Worm (Caenorhabditis elegans) whole organism, early embryonic: Measurements from ENCODE around the gene klf-3.

Source experiments
- B0310.2 ChIP-seq: sonication (generic microtip); optimal IDR thresholded peaks from 2 replicates; lab custom pipeline; 2016; ENCODE audit warnings: mild to moderate bottlenecking, missing genetic modification characterization, missing compliant biosample characterization
- F13C5.2 ChIP-seq: sonication (generic microtip); optimal IDR thresholded peaks from 2 replicates; lab custom pipeline; 2017; ENCODE audit warnings: mild to moderate bottlenecking, missing genetic modification characterization, inconsistent platforms, missing compliant biosample characterization
- aly-1 ChIP-seq: sonication (generic microtip); optimal IDR thresholded peaks from 2 replicates; lab custom pipeline; 2016; ENCODE audit warnings: missing genetic modification characterization, missing compliant biosample characterization
- ama-1 ChIP-seq: fragments of 150-350 bp; optimal IDR thresholded peaks from 2 replicates; lab custom pipeline; 2014
- ceh-13 ChIP-seq: fragments of 200-800 bp; sonication (Bioruptor generic); optimal IDR thresholded peaks from 2 replicates; lab custom pipeline; 2018; ENCODE audit warnings: mild to moderate bottlenecking, missing genetic modification characterization, missing compliant biosample characterization
- ceh-36 ChIP-seq: sonication (generic microtip); optimal IDR thresholded peaks from 2 replicates; lab custom pipeline; 2016; ENCODE audit warnings: missing genetic modification characterization, inconsistent platforms, missing compliant biosample characterization
- ets-7 ChIP-seq: sonication (generic microtip); optimal IDR thresholded peaks from 2 replicates; lab custom pipeline; 2016; ENCODE audit warnings: missing genotype, missing genetic modification characterization, missing compliant biosample characterization
- flt-1 ChIP-seq: fragments of 200-800 bp; sonication (Bioruptor generic); IDR thresholded peaks from 2 replicates; pipeline ENCODE4 v1.3.6; 2022; ENCODE audit warnings: missing genetic modification characterization, missing compliant biosample characterization
- hmbx-1 ChIP-seq: sonication (generic microtip); optimal IDR thresholded peaks from 2 replicates; lab custom pipeline; 2016; ENCODE audit warnings: mild to moderate bottlenecking, missing genetic modification characterization, missing compliant biosample characterization
- hmg-4 ChIP-seq: fragments of 200-800 bp; sonication (Bioruptor generic); optimal IDR thresholded peaks from 2 replicates; lab custom pipeline; 2018; ENCODE audit warnings: mild to moderate bottlenecking, missing genetic modification characterization, missing compliant biosample characterization
- hnd-1 ChIP-seq: sonication (generic microtip); optimal IDR thresholded peaks from 2 replicates; lab custom pipeline; 2016; ENCODE audit warnings: missing genetic modification characterization, missing compliant biosample characterization
- pes-1 ChIP-seq: fragments of 200-800 bp; sonication (Bioruptor generic); IDR thresholded peaks from 2 replicates; pipeline ENCODE4 v1.3.6; 2022; ENCODE audit warnings: missing genetic modification reagents, missing genetic modification characterization, missing compliant biosample characterization
- scrt-1 ChIP-seq: fragments of 200-800 bp; sonication (Bioruptor generic); IDR thresholded peaks from 2 replicates; pipeline ENCODE4 v1.3.6; 2022; ENCODE audit warnings: missing genetic modification characterization, missing compliant biosample characterization
- sea-1 ChIP-seq: fragments of 200-800 bp; sonication (Bioruptor generic); conservative IDR thresholded peaks from 2 replicates; pipeline ENCODE4 v1.3.6; 2022; ENCODE audit warnings: missing genetic modification characterization, missing compliant biosample characterization
- tbx-11 ChIP-seq: fragments of 200-800 bp; sonication (Bioruptor generic); IDR thresholded peaks from 2 replicates; pipeline ENCODE4 v1.3.6; 2022; ENCODE audit warnings: missing genetic modification characterization, missing compliant biosample characterization
- tbx-37 ChIP-seq: fragments of 200-800 bp; sonication (Bioruptor generic); conservative IDR thresholded peaks from 2 replicates; pipeline ENCODE4 v1.3.6; 2022; ENCODE audit warnings: missing genetic modification reagents, missing genetic modification characterization, missing compliant biosample characterization
- tra-4 ChIP-seq: sonication (generic microtip); optimal IDR thresholded peaks from 2 replicates; lab custom pipeline; 2017; ENCODE audit warnings: missing genetic modification characterization, missing compliant biosample characterization

Gene klf-3

ce11 chrII:6616770-6617169 is at the start of gene klf-3:
TSS of gene klf-3 (plus strand) at chrII:6616878.
- TF ChIP-seq tbx-11 (GFP tag; lab: Robert Waterston, UW), result no peak
- no peak for TF ChIP-seq ceh-36 (tag; lab: Kevin White, UChicago)
- TF ChIP-seq flt-1 (GFP tag; lab: Robert Waterston, UW), result no peak
- TF ChIP-seq scrt-1 (GFP tag; lab: Robert Waterston, UW), result no peak
- TF ChIP-seq ama-1 (lab: Kevin White, UChicago), result no peak
- TF ChIP-seq hmbx-1, result no peak
- no peak for TF ChIP-seq tra-4 (tag; lab: Kevin White, UChicago)
- no peak for TF ChIP-seq ceh-13 (GFP tag; lab: Kevin White, UChicago)
- TF ChIP-seq pes-1, result no peak

ce11 chrII:6568707-6569106 is 48.0 kb upstream of the klf-3 start, which contains the start of gene sra-27:
TSS of gene sra-27 (plus strand) at chrII:6569007.
- no peak for TF ChIP-seq tbx-37 (GFP tag; lab: Robert Waterston, UW)
- TF ChIP-seq B0310.2 (tag; lab: Kevin White, UChicago), result no peak
- no peak for TF ChIP-seq hnd-1 (tag; lab: Kevin White, UChicago)
- TF ChIP-seq sea-1 (GFP tag; lab: Robert Waterston, UW), result no peak
- no peak for TF ChIP-seq flt-1 (GFP tag; lab: Robert Waterston, UW)
- TF ChIP-seq aly-1 (tag; lab: Kevin White, UChicago), result no peak
- no peak for TF ChIP-seq scrt-1 (GFP tag; lab: Robert Waterston, UW)
- no peak for TF ChIP-seq pes-1
- TF ChIP-seq tra-4 (tag; lab: Kevin White, UChicago), result no peak
- TF ChIP-seq hmbx-1, result no peak
- TF ChIP-seq ceh-36 (tag; lab: Kevin White, UChicago), result no peak
- no peak for TF ChIP-seq tbx-11 (GFP tag; lab: Robert Waterston, UW)
- TF ChIP-seq ama-1 (lab: Kevin White, UChicago), result no peak
- TF ChIP-seq F13C5.2, result no peak
- no peak for TF ChIP-seq ets-7 (tag; lab: Kevin White, UChicago)
- TF ChIP-seq ceh-13 (GFP tag; lab: Kevin White, UChicago), result no peak
- TF ChIP-seq hmg-4 (GFP tag; lab: Kevin White, UChicago), result no peak

- TF ChIP-seq ets-7 (tag; lab: Kevin White, UChicago) (no peak), hmg-4 (GFP tag; lab: Kevin White, UChicago) (no peak), flt-1 (GFP tag; lab: Robert Waterston, UW) (no peak), ceh-36 (tag; lab: Kevin White, UChicago) (no peak), tbx-11 (GFP tag; lab: Robert Waterston, UW) (no peak), F13C5.2 (no peak), ama-1 (lab: Kevin White, UChicago) (no peak), tra-4 (tag; lab: Kevin White, UChicago) (no peak), tbx-37 (GFP tag; lab: Robert Waterston, UW) (no peak), pes-1 (no peak), B0310.2 (tag; lab: Kevin White, UChicago) (no peak)
These were observed 43.0 kb upstream of the klf-3 start, which contains the start of gene sra-28 for ce11 chrII:6573677-6574076. TSS of gene sra-28 (minus strand) at chrII:6573777.

DNA sequence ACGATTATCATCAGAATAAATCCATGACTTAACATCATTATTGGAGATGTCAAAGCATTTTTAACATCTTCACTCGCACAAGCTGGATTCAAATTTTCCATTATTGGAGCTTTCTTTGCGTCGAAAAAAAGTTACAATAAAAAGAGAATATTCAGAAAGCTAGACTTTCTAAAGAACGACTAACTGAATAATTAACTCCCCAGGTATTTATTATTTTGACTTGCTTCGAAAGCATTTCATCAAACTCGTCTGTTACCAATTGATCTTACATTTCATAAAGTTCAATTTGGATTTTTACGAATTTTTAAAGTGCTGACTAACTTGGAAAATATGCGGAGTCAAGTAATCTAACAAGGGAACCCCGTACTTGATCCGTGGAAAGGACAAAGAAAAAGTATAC is 41.0 kb upstream of the klf-3 start, which contains the start of gene sra-29:
sra-29 (minus strand) TSS at position 101 of the 400 bp plus-strand sequence.
- TF ChIP-seq ceh-13 (GFP tag; lab: Kevin White, UChicago) (no peak), scrt-1 (GFP tag; lab: Robert Waterston, UW) (no peak)

DNA sequence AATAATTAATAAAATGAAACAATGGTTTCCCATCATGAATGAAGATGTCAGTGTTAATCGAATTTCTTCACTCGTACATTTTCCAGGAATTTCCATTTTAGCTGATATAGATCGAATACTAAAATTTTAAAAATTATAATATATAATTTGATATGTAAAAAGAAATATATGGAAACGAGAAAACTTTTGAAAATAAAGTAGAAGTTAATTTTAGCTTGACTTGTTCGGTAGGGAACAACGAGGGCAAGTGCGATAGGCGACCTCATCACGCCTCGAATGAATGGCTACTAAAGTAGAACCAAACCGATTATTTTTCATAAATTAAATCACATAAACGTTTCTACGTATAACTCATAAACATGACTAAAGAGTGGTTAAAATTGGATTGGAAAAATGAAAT is 38.3 kb upstream of the klf-3 start, which contains the start of gene sra-31:
sra-31 (minus strand) TSS at position 101 of the 400 bp plus-strand sequence.
- TF ChIP-seq tra-4 (tag; lab: Kevin White, UChicago) (no peak), hmbx-1 (no peak), ama-1 (lab: Kevin White, UChicago) (no peak), pes-1 (no peak), B0310.2 (tag; lab: Kevin White, UChicago) (no peak), hmg-4 (GFP tag; lab: Kevin White, UChicago) (no peak), aly-1 (tag; lab: Kevin White, UChicago) (no peak), scrt-1 (GFP tag; lab: Robert Waterston, UW) (no peak), ets-7 (tag; lab: Kevin White, UChicago) (no peak), hnd-1 (tag; lab: Kevin White, UChicago) (no peak), F13C5.2 (no peak), tbx-37 (GFP tag; lab: Robert Waterston, UW) (no peak), ceh-13 (GFP tag; lab: Kevin White, UChicago) (no peak), ceh-36 (tag; lab: Kevin White, UChicago) (no peak), tbx-11 (GFP tag; lab: Robert Waterston, UW) (no peak), sea-1 (GFP tag; lab: Robert Waterston, UW) (no peak), flt-1 (GFP tag; lab: Robert Waterston, UW) (no peak)

ce11 chrII:6581236-6581635 is 35.4 kb upstream of the klf-3 start, which contains the start of gene C56C10.6:
TSS of gene C56C10.6 (minus strand) at chrII:6581336.
- TF ChIP-seq tbx-11 (GFP tag; lab: Robert Waterston, UW) (no peak), B0310.2 (tag; lab: Kevin White, UChicago) (no peak), scrt-1 (GFP tag; lab: Robert Waterston, UW) (no peak), pes-1 (no peak), ama-1 (lab: Kevin White, UChicago) (no peak), flt-1 (GFP tag; lab: Robert Waterston, UW) (no peak), hnd-1 (tag; lab: Kevin White, UChicago) (no peak), F13C5.2 (no peak), tbx-37 (GFP tag; lab: Robert Waterston, UW) (no peak), sea-1 (GFP tag; lab: Robert Waterston, UW) (no peak), tra-4 (tag; lab: Kevin White, UChicago) (no peak), ceh-36 (tag; lab: Kevin White, UChicago) (no peak), ets-7 (tag; lab: Kevin White, UChicago) (no peak), hmbx-1 (no peak), ceh-13 (GFP tag; lab: Kevin White, UChicago) (no peak), hmg-4 (GFP tag; lab: Kevin White, UChicago) (no peak)

DNA sequence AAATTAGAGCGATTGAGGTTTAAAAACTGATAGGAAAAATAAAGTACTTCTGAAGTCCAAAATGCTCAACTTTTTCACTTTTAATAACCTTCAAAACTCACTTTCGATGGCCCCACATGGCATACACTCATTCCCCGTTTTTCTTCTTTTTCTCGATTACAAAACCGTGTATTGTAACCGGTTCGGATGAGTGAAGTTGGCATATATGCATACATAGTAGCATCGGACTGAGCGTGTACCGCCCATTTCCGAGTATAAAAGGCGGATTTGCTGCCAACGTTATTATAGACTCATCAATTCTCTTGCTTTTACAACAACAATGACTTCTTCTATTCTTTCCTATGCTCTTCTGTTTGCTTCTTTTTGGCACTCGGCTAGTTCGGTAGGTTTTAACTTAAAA is 33.9 kb upstream of the klf-3 start, which contains the start of gene C56C10.4:
C56C10.4 (plus strand) TSS at position 301 of the 400 bp plus-strand sequence.
- TF ChIP-seq aly-1 (tag; lab: Kevin White, UChicago) (no peak), tra-4 (tag; lab: Kevin White, UChicago) (no peak), ets-7 (tag; lab: Kevin White, UChicago) (no peak), ceh-13 (GFP tag; lab: Kevin White, UChicago) (no peak), tbx-37 (GFP tag; lab: Robert Waterston, UW) (no peak), sea-1 (GFP tag; lab: Robert Waterston, UW) (no peak), hmg-4 (GFP tag; lab: Kevin White, UChicago) (no peak), ama-1 (lab: Kevin White, UChicago) (no peak), scrt-1 (GFP tag; lab: Robert Waterston, UW) (no peak)
